Worm (Caenorhabditis elegans) whole organism, early embryonic: ENCODE measurements around the gene Y17G7B.23.
A peak's percentile ranks its signal among the peaks of the same experiment; 100 is the strongest.

Experiments
- F13C5.2 ChIP-seq: sonication (generic microtip); optimal IDR thresholded peaks from 2 replicates; lab custom pipeline; 2017; ENCODE audit warnings: mild to moderate bottlenecking, missing genetic modification characterization, inconsistent platforms, missing compliant biosample characterization
- ama-1 ChIP-seq: fragments of 150-350 bp; optimal IDR thresholded peaks from 2 replicates; lab custom pipeline; 2014
- ceh-13 ChIP-seq: fragments of 200-800 bp; sonication (Bioruptor generic); optimal IDR thresholded peaks from 2 replicates; lab custom pipeline; 2018; ENCODE audit warnings: mild to moderate bottlenecking, missing genetic modification characterization, missing compliant biosample characterization
- ceh-36 ChIP-seq: sonication (generic microtip); optimal IDR thresholded peaks from 2 replicates; lab custom pipeline; 2016; ENCODE audit warnings: missing genetic modification characterization, inconsistent platforms, missing compliant biosample characterization
- ets-7 ChIP-seq: sonication (generic microtip); optimal IDR thresholded peaks from 2 replicates; lab custom pipeline; 2016; ENCODE audit warnings: missing genotype, missing genetic modification characterization, missing compliant biosample characterization
- flt-1 ChIP-seq: fragments of 200-800 bp; sonication (Bioruptor generic); IDR thresholded peaks from 2 replicates; pipeline ENCODE4 v1.3.6; 2022; ENCODE audit warnings: missing genetic modification characterization, missing compliant biosample characterization
- hmbx-1 ChIP-seq: sonication (generic microtip); optimal IDR thresholded peaks from 2 replicates; lab custom pipeline; 2016; ENCODE audit warnings: mild to moderate bottlenecking, missing genetic modification characterization, missing compliant biosample characterization
- hmg-4 ChIP-seq: fragments of 200-800 bp; sonication (Bioruptor generic); optimal IDR thresholded peaks from 2 replicates; lab custom pipeline; 2018; ENCODE audit warnings: mild to moderate bottlenecking, missing genetic modification characterization, missing compliant biosample characterization
- hnd-1 ChIP-seq: sonication (generic microtip); optimal IDR thresholded peaks from 2 replicates; lab custom pipeline; 2016; ENCODE audit warnings: missing genetic modification characterization, missing compliant biosample characterization
- scrt-1 ChIP-seq: fragments of 200-800 bp; sonication (Bioruptor generic); IDR thresholded peaks from 2 replicates; pipeline ENCODE4 v1.3.6; 2022; ENCODE audit warnings: missing genetic modification characterization, missing compliant biosample characterization
- sea-1 ChIP-seq: fragments of 200-800 bp; sonication (Bioruptor generic); conservative IDR thresholded peaks from 2 replicates; pipeline ENCODE4 v1.3.6; 2022; ENCODE audit warnings: missing genetic modification characterization, missing compliant biosample characterization
- tbx-37 ChIP-seq: fragments of 200-800 bp; sonication (Bioruptor generic); conservative IDR thresholded peaks from 2 replicates; pipeline ENCODE4 v1.3.6; 2022; ENCODE audit warnings: missing genetic modification reagents, missing genetic modification characterization, missing compliant biosample characterization
- tra-4 ChIP-seq: sonication (generic microtip); optimal IDR thresholded peaks from 2 replicates; lab custom pipeline; 2017; ENCODE audit warnings: missing genetic modification characterization, missing compliant biosample characterization

DNA sequence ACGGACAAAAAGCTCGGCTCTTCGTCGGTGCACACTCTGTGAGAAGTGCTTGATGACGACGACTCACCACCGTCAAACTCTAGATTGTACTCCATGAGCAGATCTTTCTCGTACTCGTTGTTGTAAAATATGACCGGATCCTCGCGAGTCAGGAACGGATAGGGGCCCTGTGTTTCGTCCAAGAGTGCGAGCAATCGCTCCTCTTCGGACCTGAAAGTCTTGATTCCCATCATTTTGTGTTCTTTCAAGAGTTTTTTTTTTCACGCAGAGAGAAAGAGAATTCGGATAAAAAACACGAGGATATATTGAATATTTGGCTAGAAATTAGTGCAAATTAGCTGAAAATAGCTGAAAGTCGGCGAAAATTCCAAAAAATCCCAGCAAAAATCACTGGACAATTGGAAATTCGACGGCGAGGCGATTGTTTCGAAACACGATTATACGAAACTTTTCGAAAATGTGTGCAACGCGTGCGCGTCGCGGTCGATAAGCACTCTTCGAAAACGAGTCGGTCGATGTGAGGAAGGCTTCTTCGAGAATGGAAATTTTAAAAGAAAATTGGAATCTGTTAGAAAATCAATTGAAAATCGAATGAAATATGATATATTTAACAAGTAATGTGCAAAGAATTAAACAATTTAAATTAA, 19.4 kb upstream of the Y17G7B.23 start, which contains the start of the genes ash-2 and Y17G7B.20:
- TF ChIP-seq hmbx-1 (tag; lab: Kevin White, UChicago) = no peak
- TF ChIP-seq ama-1 = peak; percentile 72
- no peak for TF ChIP-seq tra-4 (tag; lab: Kevin White, UChicago)
- TF ChIP-seq hnd-1 (tag; lab: Kevin White, UChicago) = no peak
- peak; percentile 58 for TF ChIP-seq hmg-4 (GFP tag; lab: Kevin White, UChicago)
- peak; percentile 74 for TF ChIP-seq F13C5.2 (tag; lab: Kevin White, UChicago)
- TF ChIP-seq tbx-37 (GFP tag; lab: Robert Waterston, UW) = no peak
- no peak for TF ChIP-seq ceh-13 (GFP tag; lab: Kevin White, UChicago)
- no peak for TF ChIP-seq scrt-1
- no peak for TF ChIP-seq ets-7 (tag; lab: Kevin White, UChicago)
- no peak for TF ChIP-seq flt-1 (GFP tag; lab: Robert Waterston, UW)
- no peak for TF ChIP-seq sea-1 (GFP tag; lab: Robert Waterston, UW)
- no peak for TF ChIP-seq ceh-36 (tag; lab: Kevin White, UChicago)
